Worm (Caenorhabditis elegans) whole organism, L1 larva: ENCODE results near the gene alh-4.

Experiments used
- ama-1 ChIP-seq: fragments of 150-350 bp; optimal IDR thresholded peaks from 2 replicates; lab custom pipeline; 2014
- nhr-12 ChIP-seq: sonication (generic microtip); optimal IDR thresholded peaks from 2 replicates; lab custom pipeline; 2017; ENCODE audit warnings: missing biosample characterization, missing genetic modification characterization
- snpc-4 ChIP-seq: fragments of 150-350 bp; optimal IDR thresholded peaks from 2 replicates; lab custom pipeline; 2014; ENCODE audit warnings: missing biosample characterization, missing genetic modification characterization
- sox-4 ChIP-seq: sonication (generic microtip); optimal IDR thresholded peaks from 2 replicates; lab custom pipeline; 2016; ENCODE audit warnings: missing genetic modification characterization, missing compliant biosample characterization

ce11 chrV:6413057-6413456 is 16.7 kb downstream of the alh-4 start:
- TF ChIP-seq snpc-4 (tag; lab: Kevin White, UChicago): no peak
- no peak for TF ChIP-seq nhr-12 (tag; lab: Kevin White, UChicago)
- no peak for TF ChIP-seq sox-4 (tag; lab: Kevin White, UChicago)
- no peak for TF ChIP-seq ama-1 (lab: Kevin White, UChicago)
